Worm (Caenorhabditis elegans): Measurements from ENCODE around the gene Y102A11A.3.

DNA sequence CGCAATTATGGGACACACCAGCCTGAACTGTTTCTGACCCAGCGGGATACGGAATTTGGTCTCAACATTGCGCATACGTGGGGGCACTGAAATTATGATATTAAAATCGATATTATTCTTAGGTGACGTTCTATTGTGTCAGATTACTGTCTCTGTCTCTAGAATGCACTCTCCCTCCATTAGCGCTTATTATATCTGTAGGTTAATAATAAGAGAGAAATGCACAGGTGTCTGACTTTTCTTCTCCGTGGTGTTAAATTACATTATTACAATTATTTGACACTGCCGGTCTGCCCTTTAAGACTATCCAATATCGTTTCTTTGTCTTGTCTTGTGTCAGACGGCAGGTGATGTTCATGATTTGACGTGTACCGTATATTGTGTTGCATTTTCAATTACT is 23.7 kb downstream of the Y102A11A.3 start:
- TF ChIP-seq R02D3.7 (tag; optimal IDR thresholded peaks at IDR 0.05) (no peak), nhr-12 (tag; optimal IDR thresholded peaks at IDR 0.05) (no peak), ztf-11 (tag; optimal IDR thresholded peaks at IDR 0.05) (no peak), nhr-77 (tag; optimal IDR thresholded peaks at IDR 0.05) (no peak), skn-1 (tag; optimal IDR thresholded peaks at IDR 0.05) (no peak), snpc-4 (tag; optimal IDR thresholded peaks at IDR 0.05) (no peak), peb-1 (tag; optimal IDR thresholded peaks at IDR 0.05) (no peak)
